Fruit fly (Drosophila melanogaster) whole organism, prepupa: ENCODE data around the gene CG33270.

Source experiments
- Blimp-1 ChIP-seq: fragments of 200-800 bp; sonication (Bioruptor generic); optimal IDR thresholded peaks from 3 replicates; lab custom pipeline; 2017; ENCODE audit warnings: missing biosample characterization, missing genetic modification characterization, mild to moderate bottlenecking, moderate library complexity, missing genetic modification reagents
- CG10631 ChIP-seq: fragments of 200-800 bp; sonication (Bioruptor generic); optimal IDR thresholded peaks from 2 replicates; lab custom pipeline; 2016; ENCODE audit warnings: missing biosample characterization, missing genetic modification characterization
- CG10669 ChIP-seq: fragments of 200-800 bp; sonication (Bioruptor generic); optimal IDR thresholded peaks from 3 replicates; lab custom pipeline; 2018; ENCODE audit warnings: missing biosample characterization, mild to moderate bottlenecking, missing genetic modification characterization, moderate library complexity
- CG11294 ChIP-seq: fragments of 200-800 bp; sonication (Bioruptor generic); IDR thresholded peaks from 2 replicates; pipeline ENCODE4 v1.3.6; 2022; ENCODE audit warnings: missing biosample characterization, missing genetic modification characterization
- CG11762 ChIP-seq: fragments of 200-800 bp; sonication (Bioruptor generic); optimal IDR thresholded peaks from 3 replicates; lab custom pipeline; 2016; ENCODE audit warnings: missing biosample characterization, missing genetic modification characterization; ENCODE audit not compliant: insufficient read depth
- CG15336 ChIP-seq: fragments of 200-800 bp; sonication (Bioruptor generic); IDR thresholded peaks from 2 replicates; pipeline ENCODE4 v1.3.6; 2022; ENCODE audit warnings: missing biosample characterization, missing genetic modification characterization
- CG1621 ChIP-seq: fragments of 200-800 bp; sonication (Bioruptor generic); optimal IDR thresholded peaks from 3 replicates; lab custom pipeline; 2018; ENCODE audit warnings: missing biosample characterization, mild to moderate bottlenecking, missing genetic modification characterization
- CG16779 ChIP-seq: fragments of 200-800 bp; sonication (Bioruptor generic); optimal IDR thresholded peaks from 3 replicates; lab custom pipeline; 2017; ENCODE audit warnings: missing biosample characterization, mild to moderate bottlenecking, missing genetic modification characterization
- CG32006 ChIP-seq: fragments of 200-800 bp; sonication (Bioruptor generic); optimal IDR thresholded peaks from 3 replicates; lab custom pipeline; 2017; ENCODE audit warnings: missing biosample characterization, mild to moderate bottlenecking, missing genetic modification characterization
- CG3919 ChIP-seq: fragments of 200-800 bp; sonication (Bioruptor generic); optimal IDR thresholded peaks from 3 replicates; lab custom pipeline; 2016; ENCODE audit warnings: missing biosample characterization, missing genetic modification characterization
- CG4318 ChIP-seq: fragments of 200-800 bp; sonication (Bioruptor generic); optimal IDR thresholded peaks from 3 replicates; lab custom pipeline; 2017; ENCODE audit warnings: missing biosample characterization, mild to moderate bottlenecking, missing genetic modification characterization
- CG6163 ChIP-seq: fragments of 200-800 bp; sonication (Bioruptor generic); IDR thresholded peaks from 3 replicates; pipeline ENCODE4 v1.3.6; 2022; ENCODE audit warnings: missing biosample characterization, missing genetic modification characterization
- CG6276 ChIP-seq: fragments of 200-800 bp; sonication (Bioruptor generic); optimal IDR thresholded peaks from 2 replicates; lab custom pipeline; 2017; ENCODE audit warnings: missing biosample characterization, mild to moderate bottlenecking, missing genetic modification characterization
- CG6792 ChIP-seq: fragments of 200-800 bp; sonication (Bioruptor generic); optimal IDR thresholded peaks from 3 replicates; lab custom pipeline; 2016; ENCODE audit warnings: missing biosample characterization, missing genetic modification characterization
- CG6808 ChIP-seq: fragments of 200-800 bp; sonication (Bioruptor generic); optimal IDR thresholded peaks from 3 replicates; lab custom pipeline; 2017; ENCODE audit warnings: missing biosample characterization, missing genetic modification characterization, mild to moderate bottlenecking, moderate library complexity, missing genetic modification reagents
- CG6854 ChIP-seq: fragments of 200-800 bp; sonication (Bioruptor generic); optimal IDR thresholded peaks from 2 replicates; lab custom pipeline; 2017; ENCODE audit warnings: missing biosample characterization, mild to moderate bottlenecking, missing genetic modification characterization
- CG7368 ChIP-seq: fragments of 200-800 bp; sonication (Bioruptor generic); optimal IDR thresholded peaks from 3 replicates; lab custom pipeline; 2016; ENCODE audit warnings: missing biosample characterization, missing genetic modification characterization
- CG8119 ChIP-seq: fragments of 200-800 bp; sonication (Bioruptor generic); IDR thresholded peaks from 3 replicates; pipeline ENCODE4 v1.3.6; 2022; ENCODE audit warnings: missing biosample characterization, missing genetic modification characterization
- CG8319 ChIP-seq: fragments of 200-800 bp; sonication (Bioruptor generic); optimal IDR thresholded peaks from 3 replicates; lab custom pipeline; 2016; ENCODE audit warnings: missing biosample characterization, missing genetic modification characterization
- CG8632 ChIP-seq: fragments of 200-800 bp; sonication (Bioruptor generic); optimal IDR thresholded peaks from 3 replicates; lab custom pipeline; 2016; ENCODE audit warnings: missing biosample characterization, missing genetic modification characterization
- CG9139 ChIP-seq: fragments of 200-800 bp; sonication (Bioruptor generic); optimal IDR thresholded peaks from 3 replicates; lab custom pipeline; 2017; ENCODE audit warnings: missing biosample characterization, mild to moderate bottlenecking, missing genetic modification characterization
- Eip75B ChIP-seq: fragments of 200-800 bp; sonication (Bioruptor generic); optimal IDR thresholded peaks from 3 replicates; lab custom pipeline; 2016; ENCODE audit warnings: missing biosample characterization, missing genetic modification characterization
- Eip78C ChIP-seq: fragments of 200-800 bp; sonication (Bioruptor generic); peaks from one replicate; lab custom pipeline; 2016; ENCODE audit warnings: missing biosample characterization, missing genetic modification characterization
- Ets96B ChIP-seq: fragments of 200-800 bp; optimal IDR thresholded peaks from 2 replicates; lab custom pipeline; 2019; ENCODE audit warnings: missing biosample characterization, mild to moderate bottlenecking, missing genetic modification characterization, moderate library complexity
- Gug ChIP-seq: fragments of 200-800 bp; sonication (Bioruptor generic); IDR thresholded peaks from 2 replicates; pipeline ENCODE4 v1.3.6; 2022; ENCODE audit warnings: missing biosample characterization, missing genetic modification characterization
- Hr38 ChIP-seq: sonication (Bioruptor generic); optimal IDR thresholded peaks from 2 replicates; lab custom pipeline; 2016; ENCODE audit warnings: missing biosample characterization, missing genetic modification characterization
- Hr39 ChIP-seq: fragments of 200-800 bp; sonication (Bioruptor generic); optimal IDR thresholded peaks from 2 replicates; lab custom pipeline; 2016; ENCODE audit warnings: missing biosample characterization, missing genetic modification characterization
- Hr4 ChIP-seq: fragments of 200-800 bp; sonication (Bioruptor generic); optimal IDR thresholded peaks from 3 replicates; lab custom pipeline; 2016; ENCODE audit warnings: missing biosample characterization, missing genetic modification characterization
- Lpt ChIP-seq: fragments of 200-800 bp; sonication (Bioruptor generic); optimal IDR thresholded peaks from 3 replicates; lab custom pipeline; 2016; ENCODE audit warnings: missing biosample characterization, missing genetic modification characterization
- Met ChIP-seq: fragments of 200-800 bp; sonication (Bioruptor generic); optimal IDR thresholded peaks from 3 replicates; lab custom pipeline; 2016; ENCODE audit warnings: missing biosample characterization, missing genetic modification characterization
- OdsH ChIP-seq: fragments of 200-800 bp; sonication (Bioruptor generic); optimal IDR thresholded peaks from 3 replicates; lab custom pipeline; 2016; ENCODE audit warnings: missing biosample characterization, missing genetic modification characterization
- Smox ChIP-seq: fragments of 200-800 bp; sonication (Bioruptor generic); optimal IDR thresholded peaks from 3 replicates; lab custom pipeline; 2016; ENCODE audit warnings: missing biosample characterization, missing genetic modification characterization
- Sox102F ChIP-seq: fragments of 200-800 bp; sonication (Bioruptor generic); optimal IDR thresholded peaks from 2 replicates; lab custom pipeline; 2016; ENCODE audit warnings: missing biosample characterization, mild to moderate bottlenecking, missing genetic modification characterization
- cyc ChIP-seq: fragments of 200-800 bp; sonication (Bioruptor generic); optimal IDR thresholded peaks from 3 replicates; lab custom pipeline; 2016; ENCODE audit warnings: missing biosample characterization, missing genetic modification characterization
- dac ChIP-seq: fragments of 200-800 bp; sonication (Bioruptor generic); optimal IDR thresholded peaks from 2 replicates; lab custom pipeline; 2017; ENCODE audit warnings: missing biosample characterization, mild to moderate bottlenecking, missing genetic modification characterization
- eg ChIP-seq: fragments of 200-800 bp; sonication (Bioruptor generic); IDR thresholded peaks from 3 replicates; pipeline ENCODE4 v1.3.6; 2022; ENCODE audit warnings: missing biosample characterization, missing genetic modification characterization
- esn ChIP-seq: fragments of 200-800 bp; sonication (Bioruptor generic); optimal IDR thresholded peaks from 2 replicates; lab custom pipeline; 2016; ENCODE audit warnings: missing biosample characterization, mild to moderate bottlenecking, missing genetic modification characterization, moderate library complexity
- fd59A ChIP-seq: fragments of 200-800 bp; sonication (Bioruptor generic); optimal IDR thresholded peaks from 2 replicates; lab custom pipeline; 2017; ENCODE audit warnings: missing biosample characterization, mild to moderate bottlenecking, missing genetic modification characterization, missing genetic modification reagents
- fd85E ChIP-seq: fragments of 200-800 bp; sonication (Bioruptor generic); optimal IDR thresholded peaks from 3 replicates; lab custom pipeline; 2016; ENCODE audit warnings: missing biosample characterization, missing genetic modification characterization
- fkh ChIP-seq: fragments of 200-800 bp; sonication (Bioruptor generic); optimal IDR thresholded peaks from 3 replicates; lab custom pipeline; 2017; ENCODE audit warnings: missing biosample characterization, mild to moderate bottlenecking, missing genetic modification characterization, moderate library complexity
- lz ChIP-seq: fragments of 200-800 bp; sonication (Bioruptor generic); optimal IDR thresholded peaks from 3 replicates; lab custom pipeline; 2016; ENCODE audit warnings: missing biosample characterization, missing genetic modification characterization
- net ChIP-seq: fragments of 200-800 bp; sonication (Bioruptor generic); optimal IDR thresholded peaks from 3 replicates; lab custom pipeline; 2016; ENCODE audit warnings: missing biosample characterization, missing genetic modification characterization
- salr ChIP-seq, 2 experiments: fragments of 200-800 bp; sonication (Bioruptor generic); optimal IDR thresholded peaks; 3 replicates each; lab custom pipeline; 2016 to 2018; ENCODE audit warnings: missing biosample characterization in 2 of 2, missing genetic modification characterization in 2 of 2, mild to moderate bottlenecking in 1 of 2
- spab ChIP-seq: fragments of 200-800 bp; sonication (Bioruptor generic); optimal IDR thresholded peaks from 2 replicates; lab custom pipeline; 2017; ENCODE audit warnings: missing biosample characterization, mild to moderate bottlenecking, missing genetic modification characterization, missing genetic modification reagents
- ss ChIP-seq, 2 experiments: fragments of 200-800 bp; sonication (Bioruptor generic); optimal IDR thresholded peaks; 2 replicates in 1 of 2; 3 replicates in 1 of 2; lab custom pipeline; 2017 to 2018; ENCODE audit warnings: mild to moderate bottlenecking in 2 of 2, missing biosample characterization in 2 of 2, missing genetic modification characterization in 2 of 2, moderate library complexity in 1 of 2
- topi ChIP-seq: fragments of 200-800 bp; sonication (Bioruptor generic); optimal IDR thresholded peaks from 3 replicates; lab custom pipeline; 2016; ENCODE audit warnings: missing biosample characterization, missing genetic modification characterization
- vri ChIP-seq: fragments of 200-800 bp; sonication (Bioruptor generic); optimal IDR thresholded peaks from 3 replicates; lab custom pipeline; 2016; ENCODE audit warnings: missing biosample characterization, mild to moderate bottlenecking, missing genetic modification characterization

CG33270 gene

DNA sequence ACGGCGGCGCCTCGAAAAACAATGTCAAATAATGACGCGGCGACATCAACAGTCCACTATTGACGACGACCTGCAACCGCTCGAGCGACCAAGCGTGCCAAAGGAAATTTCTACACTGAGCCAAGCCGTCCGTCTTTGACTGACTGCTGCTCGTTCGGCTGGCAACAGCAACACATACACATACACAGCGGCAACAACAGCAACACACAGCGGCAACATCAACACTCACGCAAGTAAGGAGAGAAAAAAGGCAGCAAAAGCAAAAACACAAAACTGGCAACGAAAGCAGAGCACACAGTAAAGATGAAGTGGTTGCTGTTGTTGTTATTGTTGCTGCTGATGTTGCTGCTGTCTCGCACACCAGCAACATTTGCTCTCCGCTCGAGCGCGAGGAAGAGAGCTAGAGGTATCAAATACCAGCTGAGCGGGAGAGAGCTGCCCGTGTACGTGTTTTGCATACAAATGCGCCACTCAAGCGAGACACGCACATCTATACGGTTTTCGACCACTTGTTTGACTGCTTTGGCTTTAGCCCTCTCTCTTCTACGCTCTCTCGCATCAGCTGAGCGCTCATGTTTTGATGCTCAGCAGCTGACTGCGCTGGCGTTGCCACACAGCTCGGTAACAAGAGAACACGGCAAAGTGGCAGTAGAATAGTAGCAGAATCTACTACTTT lies 25.3 kb downstream of the CG33270 start (continued):
- TF ChIP-seq eg (GFP tag; lab: Robert Waterston, UW) (peak; percentile 66; the same call in 2 of the 3 replicates), dac (GFP tag; lab: Kevin White, UChicago) (peak; percentile 11), Eip78C (GFP tag; lab: Kevin White, UChicago) (peak; percentile 90), esn (GFP tag; lab: Kevin White, UChicago) (peak; percentile 33), CG6854 (GFP tag; lab: Kevin White, UChicago) (peak; percentile 72), CG11762 (GFP tag; lab: Kevin White, UChicago) (peak; percentile 25), Gug (0 out of 2 replicates have a peak, but pooled peaks have one; percentile 26), CG6163 (peak; percentile 82), CG4318 (GFP tag; lab: Kevin White, UChicago) (no peak), CG8119 (peak; percentile 57), CG6808 (GFP tag; lab: Kevin White, UChicago) (peak; percentile 62), ss (GFP tag; optimal IDR thresholded peaks at IDR 0.05; lab: Kevin White, UChicago) (peak; percentile 87 to 96), Smox (GFP tag; lab: Kevin White, UChicago) (no peak), CG15336 (GFP tag; lab: Robert Waterston, UW) (peak; percentile 59), spab (GFP tag; lab: Kevin White, UChicago) (peak; percentile 39), fd85E (GFP tag; lab: Kevin White, UChicago) (peak; percentile 65), CG3919 (peak; percentile 77), net (GFP tag; lab: Kevin White, UChicago) (peak; percentile 81), fd59A (GFP tag; lab: Kevin White, UChicago) (no peak), Hr39 (GFP tag; lab: Kevin White, UChicago) (no peak), CG10631 (GFP tag; lab: Kevin White, UChicago) (no peak), CG8319 (GFP tag; lab: Kevin White, UChicago) (no peak), salr (GFP tag; optimal IDR thresholded peaks at IDR 0.05; lab: Kevin White, UChicago) (no peak), Met (GFP tag; lab: Kevin White, UChicago) (peak; percentile 28), CG32006 (GFP tag; lab: Kevin White, UChicago) (peak; percentile 54), CG6792 (GFP tag; lab: Kevin White, UChicago) (peak; percentile 25), CG1621 (tag; lab: Kevin White, UChicago) (peak; percentile 71), CG11294 (no peak), Sox102F (GFP tag; lab: Kevin White, UChicago) (peak; percentile 68), cyc (GFP tag; lab: Kevin White, UChicago) (no peak)
- TF ChIP-seq, all 60 proteins: peak for 42

dm6 chr3L:11551949-11552348 lies 26.5 kb downstream of the CG33270 start:
- TF ChIP-seq CG7368, result peak; percentile 12
- no peak for TF ChIP-seq CG16779
- TF ChIP-seq Ets96B (tag; lab: Kevin White, UChicago), result peak; percentile 71
- peak; percentile 62 for TF ChIP-seq Eip75B (GFP tag; lab: Kevin White, UChicago)
- peak; percentile 47 for TF ChIP-seq CG4318 (GFP tag; lab: Kevin White, UChicago)
- TF ChIP-seq CG32006 (GFP tag; lab: Kevin White, UChicago), result peak; percentile 78
- TF ChIP-seq CG8319 (GFP tag; lab: Kevin White, UChicago), result no peak
- TF ChIP-seq Hr38, result no peak
- TF ChIP-seq CG11762 (GFP tag; lab: Kevin White, UChicago), result peak; percentile 33
- peak; percentile 56 for TF ChIP-seq CG6276 (GFP tag; lab: Kevin White, UChicago)
- TF ChIP-seq esn (GFP tag; lab: Kevin White, UChicago), result peak; percentile 57
- no peak for TF ChIP-seq CG9139
- peak; percentile 51 for TF ChIP-seq OdsH
- peak; percentile 53 for TF ChIP-seq Gug
- TF ChIP-seq Hr4 (GFP tag; lab: Kevin White, UChicago), result peak; percentile 72
- TF ChIP-seq spab (GFP tag; lab: Kevin White, UChicago), result peak; percentile 47
- peak; percentile 87 for TF ChIP-seq Eip78C (GFP tag; lab: Kevin White, UChicago)
- no peak for TF ChIP-seq vri
- TF ChIP-seq topi, result peak; percentile 63
- TF ChIP-seq fd59A (GFP tag; lab: Kevin White, UChicago), result peak; percentile 36
- TF ChIP-seq CG10669 (GFP tag; lab: Kevin White, UChicago), result peak; percentile 70
- peak; percentile 44 for TF ChIP-seq CG6792 (GFP tag; lab: Kevin White, UChicago)
- TF ChIP-seq Blimp-1 (GFP tag; lab: Kevin White, UChicago), result no peak
- no peak for TF ChIP-seq Lpt (GFP tag; lab: Kevin White, UChicago)
- peak; percentile 48 for TF ChIP-seq Smox (GFP tag; lab: Kevin White, UChicago)
- TF ChIP-seq Hr39 (GFP tag; lab: Kevin White, UChicago), result peak; percentile 36
- TF ChIP-seq CG8632 (GFP tag; lab: Kevin White, UChicago), result peak; percentile 48
- peak; percentile 47 for TF ChIP-seq lz
- TF ChIP-seq fkh (GFP tag; lab: Kevin White, UChicago), result no peak
- peak; percentile 68 for TF ChIP-seq CG8119
